Fruit fly (Drosophila melanogaster): ENCODE results near the gene Tet.

dm6 chr3L:2785941-2786340 lies 93.0 kb downstream of the Tet start:
- TF ChIP-seq Dfd (GFP tag; optimal IDR thresholded peaks at IDR 0.05), result no peak
- TF ChIP-seq Hr78 (GFP tag; optimal IDR thresholded peaks at IDR 0.05), result no peak
- TF ChIP-seq N (GFP tag; optimal IDR thresholded peaks at IDR 0.05), result no peak
- no peak for TF ChIP-seq h (GFP tag; optimal IDR thresholded peaks at IDR 0.05)
- no peak for TF ChIP-seq Sp1 (GFP tag; optimal IDR thresholded peaks at IDR 0.05)
- TF ChIP-seq GATAd (GFP tag; optimal IDR thresholded peaks at IDR 0.05), result no peak
- TF ChIP-seq dl (GFP tag; optimal IDR thresholded peaks at IDR 0.05; ENCODE audit: insufficient read depth in 1 of 2, partially characterized antibody in 2 of 2), result no peak
- no peak for TF ChIP-seq sv (GFP tag; optimal IDR thresholded peaks at IDR 0.05)
- no peak for TF ChIP-seq pan (optimal IDR thresholded peaks at IDR 0.05)
- no peak for TF ChIP-seq OdsH (GFP tag; optimal IDR thresholded peaks at IDR 0.05)
- TF ChIP-seq Jra (GFP tag; optimal IDR thresholded peaks at IDR 0.05), result no peak
- no peak for TF ChIP-seq lola (GFP tag; optimal IDR thresholded peaks at IDR 0.05)
- no peak for TF ChIP-seq dsf (GFP tag; optimal IDR thresholded peaks at IDR 0.05; ENCODE audit: borderline replicate concordance)

All from whole organism, wandering third instar larva.